Fruit fly (Drosophila melanogaster): Measurements from ENCODE around the gene CG31882.
A peak's percentile ranks its signal among the peaks of the same experiment; 100 is the strongest.

Gene CG31882

dm6 chr2L:9625185-9625584, at the start of gene CG31882:
Gene CG31882, minus strand, starts transcription at chr2L:9625285.
- TF ChIP-seq CG8478 (optimal IDR thresholded peaks at IDR 0.05) (no peak), CTCF (optimal IDR thresholded peaks at IDR 0.05) (no peak)

dm6 chr2L:9673235-9673634, 48.1 kb upstream of the CG31882 start:
- TF ChIP-seq CG8478 (optimal IDR thresholded peaks at IDR 0.05) (no peak), CTCF (optimal IDR thresholded peaks at IDR 0.05) (no peak)

dm6 chr2L:9672246-9672645, 47.2 kb upstream of the CG31882 start:
- TF ChIP-seq CG8478 (optimal IDR thresholded peaks at IDR 0.05) (no peak), CTCF (optimal IDR thresholded peaks at IDR 0.05) (no peak)

- TF ChIP-seq CG8478 (optimal IDR thresholded peaks at IDR 0.05): no peak
- TF ChIP-seq CTCF (optimal IDR thresholded peaks at IDR 0.05): no peak
These were observed 45.9 kb upstream of the CG31882 start for dm6 chr2L:9670909-9671422.

- TF ChIP-seq CG8478 (optimal IDR thresholded peaks at IDR 0.05) (no peak), CTCF (optimal IDR thresholded peaks at IDR 0.05) (no peak)
These were observed 44.3 kb upstream of the CG31882 start for dm6 chr2L:9669354-9669753.

- TF ChIP-seq CG8478 (optimal IDR thresholded peaks at IDR 0.05): no peak
- TF ChIP-seq CTCF (optimal IDR thresholded peaks at IDR 0.05): no peak
These were observed 37.9 kb upstream of the CG31882 start for dm6 chr2L:9662977-9663376.

dm6 chr2L:9660516-9660920, 35.4 kb upstream of the CG31882 start:
- no peak for TF ChIP-seq CG8478 (optimal IDR thresholded peaks at IDR 0.05)
- TF ChIP-seq CTCF (optimal IDR thresholded peaks at IDR 0.05): no peak

- no peak for TF ChIP-seq CTCF (optimal IDR thresholded peaks at IDR 0.05)
- TF ChIP-seq CG8478 (optimal IDR thresholded peaks at IDR 0.05): no peak
These were observed 32.4 kb upstream of the CG31882 start for dm6 chr2L:9657269-9658191.

- TF ChIP-seq CTCF (optimal IDR thresholded peaks at IDR 0.05): no peak
- no peak for TF ChIP-seq CG8478 (optimal IDR thresholded peaks at IDR 0.05)
These were observed 31.2 kb upstream of the CG31882 start, which contains the start of gene CG33299 for dm6 chr2L:9656300-9656699. Gene CG33299, plus strand, starts transcription at chr2L:9656600.

- TF ChIP-seq CTCF (optimal IDR thresholded peaks at IDR 0.05): no peak
- no peak for TF ChIP-seq CG8478 (optimal IDR thresholded peaks at IDR 0.05)
These were observed 8.8 kb upstream of the CG31882 start, which contains the start of gene Apoltp for dm6 chr2L:9633811-9634436. Gene Apoltp, plus strand, starts transcription at chr2L:9634179.

dm6 chr2L:9633098-9633497, 8.0 kb upstream of the CG31882 start:
- no peak for TF ChIP-seq CG8478 (optimal IDR thresholded peaks at IDR 0.05)
- no peak for TF ChIP-seq CTCF (optimal IDR thresholded peaks at IDR 0.05)

dm6 chr2L:9619925-9620324, 5.2 kb downstream of the CG31882 start:
- no peak for TF ChIP-seq CG8478 (optimal IDR thresholded peaks at IDR 0.05)
- no peak for TF ChIP-seq CTCF (optimal IDR thresholded peaks at IDR 0.05)

dm6 chr2L:9618871-9619270, 6.2 kb downstream of the CG31882 start:
- TF ChIP-seq CG8478 (optimal IDR thresholded peaks at IDR 0.05) (no peak), CTCF (optimal IDR thresholded peaks at IDR 0.05) (no peak)

- TF ChIP-seq CG8478 (optimal IDR thresholded peaks at IDR 0.05) (no peak), CTCF (optimal IDR thresholded peaks at IDR 0.05) (no peak)
These were observed 7.2 kb downstream of the CG31882 start for dm6 chr2L:9617908-9618307.

- TF ChIP-seq CTCF (optimal IDR thresholded peaks at IDR 0.05): peak in 1 of 2 experiments; percentile 63
- no peak for TF ChIP-seq CG8478 (optimal IDR thresholded peaks at IDR 0.05)
These were observed 8.4 kb downstream of the CG31882 start for dm6 chr2L:9616654-9617053.
